Worm (Caenorhabditis elegans): ENCODE results near the gene K08B12.3.

K08B12.3 gene

DNA sequence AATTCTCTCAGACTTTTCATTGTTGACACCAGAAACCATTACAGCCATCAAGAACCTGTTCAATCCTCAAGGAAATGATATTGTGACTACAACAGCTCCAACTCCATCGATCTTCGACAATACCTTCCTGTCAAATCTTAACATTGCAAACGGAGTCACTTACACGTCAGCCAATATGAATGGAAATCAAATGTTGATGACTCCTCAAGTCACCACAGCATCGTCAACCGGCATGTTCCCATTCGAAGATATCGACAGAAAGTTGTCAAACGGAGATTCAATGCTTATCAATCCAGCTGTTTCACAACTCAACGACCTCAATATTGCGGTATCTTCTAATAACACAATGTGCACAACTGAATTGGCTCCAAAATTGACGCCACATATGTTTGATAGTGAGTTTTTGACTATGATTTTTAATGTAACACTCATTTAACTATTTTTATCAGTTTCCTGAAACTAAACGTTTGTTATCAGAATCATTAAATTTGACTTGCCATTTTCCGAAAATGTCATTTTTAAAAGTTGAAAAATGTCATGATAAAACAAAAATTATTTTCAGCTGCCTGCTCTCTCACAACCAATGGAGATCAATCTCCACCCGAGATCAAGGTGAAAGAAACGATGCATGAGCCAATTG, 16.1 kb downstream of the K08B12.3 start:
- TF ChIP-seq aly-2 (tag; optimal IDR thresholded peaks at IDR 0.05) (no peak), mml-1 (tag; optimal IDR thresholded peaks at IDR 0.05) (no peak), pqm-1 (tag; optimal IDR thresholded peaks at IDR 0.05) (peak; percentile 19), elt-2 (tag; optimal IDR thresholded peaks at IDR 0.05) (peak; percentile 87)

DNA sequence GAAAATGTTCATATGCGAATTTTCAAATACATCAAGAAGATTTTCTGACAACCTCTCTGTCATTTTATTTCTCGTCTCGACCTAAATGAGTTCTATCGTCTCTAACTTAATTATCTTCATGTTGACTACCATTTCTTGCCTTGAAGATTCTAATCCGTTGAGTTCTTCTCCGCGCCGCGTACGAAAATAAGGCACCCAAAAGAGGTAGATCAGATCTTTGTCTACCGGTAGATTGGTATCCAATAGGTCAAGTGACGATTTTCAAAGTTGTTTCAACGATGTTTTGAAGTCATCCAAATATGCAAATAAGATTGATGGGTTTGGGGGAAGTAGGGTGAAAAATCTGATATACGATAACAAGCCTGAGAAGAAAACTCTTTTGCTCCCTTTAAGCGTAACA, 19.0 kb downstream of the K08B12.3 start:
- peak; percentile 87 for TF ChIP-seq nhr-23 (tag; optimal IDR thresholded peaks at IDR 0.05)
- no peak for TF ChIP-seq fkh-10 (GFP tag; optimal IDR thresholded peaks at IDR 0.05)
- TF ChIP-seq nhr-25 (tag; optimal IDR thresholded peaks at IDR 0.05) = peak; percentile 52
- peak; percentile 94 for TF ChIP-seq elt-1 (tag; optimal IDR thresholded peaks at IDR 0.05)

DNA sequence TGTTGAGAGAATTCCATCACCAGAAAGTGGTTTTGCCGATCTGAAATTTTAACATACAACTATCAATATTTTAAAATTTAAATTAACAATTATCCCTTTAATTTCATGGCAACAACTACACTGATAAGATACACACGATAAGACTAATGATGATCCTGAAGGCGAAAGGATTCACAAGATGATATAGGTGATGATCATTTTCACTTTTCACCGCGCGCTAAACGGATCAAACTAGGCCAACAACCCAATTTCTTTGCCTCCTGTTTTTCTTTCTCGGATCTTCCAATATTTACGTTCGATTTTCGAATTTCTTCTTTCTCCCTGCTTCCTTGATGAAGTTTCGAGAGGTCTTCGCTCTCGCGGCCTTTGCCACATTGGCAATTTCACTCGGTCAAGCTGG, 24.2 kb downstream of the K08B12.3 start, which contains the start of gene K08B12.1:
TSS of gene K08B12.1 (plus strand) at position 229 of the 400 bp plus-strand sequence.
- TF ChIP-seq nhr-23 (tag; optimal IDR thresholded peaks at IDR 0.05) (peak; percentile 68), ztf-11 (tag; optimal IDR thresholded peaks at IDR 0.05) (no peak)

DNA sequence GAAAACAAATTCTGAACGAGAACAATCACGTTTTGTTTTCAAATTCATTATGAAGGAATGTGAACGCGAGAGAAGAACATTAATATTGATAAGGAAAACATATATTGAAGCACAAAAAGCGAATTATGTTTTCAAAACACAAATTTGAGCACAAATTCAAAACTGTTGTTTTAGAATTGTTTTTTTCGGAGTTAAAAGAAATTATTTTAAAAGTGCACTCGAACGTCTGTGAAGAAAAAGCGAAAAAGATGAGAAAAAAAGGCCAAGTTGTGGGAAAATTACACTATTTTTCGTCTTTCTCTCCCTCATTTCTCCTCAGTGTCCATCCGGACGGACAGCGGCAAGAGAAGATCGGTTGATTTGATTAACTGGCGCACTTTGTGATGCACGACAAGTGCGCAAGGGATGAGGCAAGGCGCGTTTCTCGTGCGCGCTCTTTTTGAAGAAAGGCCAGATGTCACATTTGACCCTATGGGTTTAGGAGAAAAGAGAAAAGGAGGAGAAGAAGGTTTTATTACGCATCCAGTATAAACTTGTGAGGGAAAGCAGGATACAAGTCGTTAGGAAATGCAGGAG, 32.3 kb downstream of the K08B12.3 start, which contains the start of gene mrck-1:
TSS of gene mrck-1 (minus strand) at position 51 of the 576 bp plus-strand sequence.
- TF ChIP-seq nhr-77 (tag; optimal IDR thresholded peaks at IDR 0.05) (no peak), elt-2 (tag; optimal IDR thresholded peaks at IDR 0.05) (peak; percentile 57), ceh-28 (tag; optimal IDR thresholded peaks at IDR 0.05) (peak; percentile 80), lin-15B (tag; optimal IDR thresholded peaks at IDR 0.05) (peak; percentile 86), eor-1 (tag; optimal IDR thresholded peaks at IDR 0.05) (no peak), nhr-23 (tag; optimal IDR thresholded peaks at IDR 0.05) (peak; percentile 95), fkh-2 (tag; optimal IDR thresholded peaks at IDR 0.05) (no peak), hmg-11 (tag; optimal IDR thresholded peaks at IDR 0.05) (peak; percentile 92), nhr-12 (tag; optimal IDR thresholded peaks at IDR 0.05) (no peak), unc-39 (tag; optimal IDR thresholded peaks at IDR 0.05) (no peak), egl-27 (tag; optimal IDR thresholded peaks at IDR 0.05) (peak; percentile 57), R02D3.7 (tag; optimal IDR thresholded peaks at IDR 0.05) (peak; percentile 70), elt-3 (tag; optimal IDR thresholded peaks at IDR 0.05) (no peak), nhr-28 (tag; optimal IDR thresholded peaks at IDR 0.05) (no peak), daf-12 (tag; optimal IDR thresholded peaks at IDR 0.05) (peak; percentile 46), sea-2 (GFP tag; optimal IDR thresholded peaks at IDR 0.05) (no peak), mdl-1 (tag; optimal IDR thresholded peaks at IDR 0.05) (no peak), nfya-1 (tag; optimal IDR thresholded peaks at IDR 0.05; ENCODE audit: insufficient read depth) (peak; percentile 91), fos-1 (tag; optimal IDR thresholded peaks at IDR 0.05) (no peak), pqm-1 (tag; optimal IDR thresholded peaks at IDR 0.05) (no peak), nhr-67 (tag; optimal IDR thresholded peaks at IDR 0.05) (no peak), ztf-11 (tag; optimal IDR thresholded peaks at IDR 0.05) (no peak), nhr-25 (tag; optimal IDR thresholded peaks at IDR 0.05) (peak; percentile 97), unc-62 (GFP tag; optimal IDR thresholded peaks at IDR 0.05) (peak; percentile 74), mml-1 (tag; optimal IDR thresholded peaks at IDR 0.05) (no peak), zag-1 (tag; optimal IDR thresholded peaks at IDR 0.05) (peak; percentile 78), lsy-12 (tag; optimal IDR thresholded peaks at IDR 0.05) (peak; percentile 84), egl-5 (tag; optimal IDR thresholded peaks at IDR 0.05) (peak; percentile 87), ZK546.5 (tag; optimal IDR thresholded peaks at IDR 0.05) (peak; percentile 34), lin-39 (tag; optimal IDR thresholded peaks at IDR 0.05) (peak; percentile 98), ceh-16 (tag; optimal IDR thresholded peaks at IDR 0.05) (no peak), nhr-237 (tag; optimal IDR thresholded peaks at IDR 0.05) (no peak), ceh-82 (tag; optimal IDR thresholded peaks at IDR 0.05) (peak; percentile 50), jun-1 (tag; optimal IDR thresholded peaks at IDR 0.05) (peak; percentile 86), ceh-9 (tag; optimal IDR thresholded peaks at IDR 0.05) (no peak), nhr-43 (tag; optimal IDR thresholded peaks at IDR 0.05; ENCODE audit: poor library complexity, severe bottlenecking) (peak; percentile 82), snpc-4 (tag; optimal IDR thresholded peaks at IDR 0.05) (peak; percentile 86), fkh-10 (GFP tag; optimal IDR thresholded peaks at IDR 0.05) (peak; percentile 87), pha-4 (tag; optimal IDR thresholded peaks at IDR 0.05) (peak; percentile 74), ztf-4 (tag; optimal IDR thresholded peaks at IDR 0.05) (peak; percentile 82), skn-1 (tag; optimal IDR thresholded peaks at IDR 0.05) (peak; percentile 59), nhr-11 (tag; optimal IDR thresholded peaks at IDR 0.05) (peak; percentile 86), aly-2 (tag; optimal IDR thresholded peaks at IDR 0.05) (no peak), nhr-76 (tag; optimal IDR thresholded peaks at IDR 0.05) (no peak), elt-1 (tag; optimal IDR thresholded peaks at IDR 0.05) (peak; percentile 68)

All from whole organism, L3 larva.